Worm (Caenorhabditis elegans) whole organism, dauer: ENCODE data around the gene srh-83.

Experiments
- unc-62 ChIP-seq: sonication (generic microtip); optimal IDR thresholded peaks from 2 replicates; lab custom pipeline; 2017; ENCODE audit warnings: missing biosample characterization, missing genetic modification reagents, missing genetic modification characterization

The srh-83 gene

ce11 chrV:7164210-7164609 lies at the start of gene srh-83:
Gene srh-83, plus strand, starts transcription at chrV:7164510.
- TF ChIP-seq unc-62 (GFP tag; lab: Kevin White, UChicago), result no peak

- TF ChIP-seq unc-62 (GFP tag; lab: Kevin White, UChicago), result no peak
Observed at ce11 chrV:7118796-7119195, 45.5 kb upstream of the srh-83 start, which contains the start of gene srx-33. Gene srx-33, minus strand, starts transcription at chrV:7118896.

ce11 chrV:7120168-7120567 lies 44.1 kb upstream of the srh-83 start, which contains the start of gene srx-34:
Gene srx-34, minus strand, starts transcription at chrV:7120268.
- TF ChIP-seq unc-62 (GFP tag; lab: Kevin White, UChicago), result no peak

- TF ChIP-seq unc-62 (GFP tag; lab: Kevin White, UChicago), result no peak
Observed at ce11 chrV:7123188-7123708, 41.1 kb upstream of the srh-83 start, which contains the start of gene lmd-5. Gene lmd-5, plus strand, starts transcription at chrV:7123658.

ce11 chrV:7123979-7124378 lies 40.3 kb upstream of the srh-83 start:
- TF ChIP-seq unc-62 (GFP tag; lab: Kevin White, UChicago), result no peak

- TF ChIP-seq unc-62 (GFP tag; lab: Kevin White, UChicago), result no peak
Observed at ce11 chrV:7129460-7129859, 34.9 kb upstream of the srh-83 start, which contains the start of gene T01C4.8. Gene T01C4.8, minus strand, starts transcription at chrV:7129560.

- TF ChIP-seq unc-62 (GFP tag; lab: Kevin White, UChicago), result no peak
Observed at ce11 chrV:7130974-7131373, 33.3 kb upstream of the srh-83 start, which contains the start of gene srx-36. Gene srx-36, minus strand, starts transcription at chrV:7131074.

- TF ChIP-seq unc-62 (GFP tag; lab: Kevin White, UChicago), result no peak
Observed at ce11 chrV:7132248-7132647, 32.1 kb upstream of the srh-83 start, which contains the start of gene sre-10. Gene sre-10, plus strand, starts transcription at chrV:7132548.

ce11 chrV:7133963-7134362 lies 30.3 kb upstream of the srh-83 start, which contains the start of gene F10D2.16:
Gene F10D2.16, plus strand, starts transcription at chrV:7134263.
- no peak for TF ChIP-seq unc-62 (GFP tag; lab: Kevin White, UChicago)

ce11 chrV:7136859-7137258 lies 27.5 kb upstream of the srh-83 start:
- TF ChIP-seq unc-62 (GFP tag; lab: Kevin White, UChicago), result no peak

- no peak for TF ChIP-seq unc-62 (GFP tag; lab: Kevin White, UChicago)
Observed at ce11 chrV:7138320-7138719, 26.0 kb upstream of the srh-83 start, which contains the start of gene str-112. Gene str-112, minus strand, starts transcription at chrV:7138420.

- TF ChIP-seq unc-62 (GFP tag; lab: Kevin White, UChicago), result no peak
Observed at ce11 chrV:7140368-7140767, 23.9 kb upstream of the srh-83 start.

ce11 chrV:7141864-7142263 lies 22.4 kb upstream of the srh-83 start, which contains the start of gene ugt-40:
Gene ugt-40, minus strand, starts transcription at chrV:7141964.
- no peak for TF ChIP-seq unc-62 (GFP tag; lab: Kevin White, UChicago)

- TF ChIP-seq unc-62 (GFP tag; lab: Kevin White, UChicago), result no peak
Observed at ce11 chrV:7142661-7143060, 21.6 kb upstream of the srh-83 start.

- no peak for TF ChIP-seq unc-62 (GFP tag; lab: Kevin White, UChicago)
Observed at ce11 chrV:7145250-7145850, 19.0 kb upstream of the srh-83 start, which contains the start of gene ugt-37. Gene ugt-37, minus strand, starts transcription at chrV:7145318.

- no peak for TF ChIP-seq unc-62 (GFP tag; lab: Kevin White, UChicago)
Observed at ce11 chrV:7147370-7147769, 16.9 kb upstream of the srh-83 start, which contains the start of gene ugt-38. Gene ugt-38, minus strand, starts transcription at chrV:7147470.

- no peak for TF ChIP-seq unc-62 (GFP tag; lab: Kevin White, UChicago)
Observed at ce11 chrV:7150570-7150969, 13.7 kb upstream of the srh-83 start, which contains the start of gene F10D2.8. Gene F10D2.8, minus strand, starts transcription at chrV:7150714.
